Fruit fly (Drosophila melanogaster) whole organism, embryonic: ENCODE results near the gene AP-2alpha.

Experiments
- C15 ChIP-seq: fragments of 200-800 bp; sonication (Bioruptor generic); IDR thresholded peaks from 3 replicates; pipeline ENCODE4 v1.3.6; 2022; ENCODE audit warnings: missing biosample characterization, missing genetic modification characterization
- CG11504 ChIP-seq: fragments of 200-800 bp; sonication (Bioruptor generic); optimal IDR thresholded peaks from 3 replicates; lab custom pipeline; 2019; ENCODE audit warnings: missing biosample characterization, mild to moderate bottlenecking, missing genetic modification characterization, moderate library complexity
- CHES-1-like ChIP-seq: fragments of 200-800 bp; sonication (Bioruptor generic); optimal IDR thresholded peaks from 2 replicates; lab custom pipeline; 2016; ENCODE audit warnings: missing biosample characterization, missing genetic modification characterization
- Oaz ChIP-seq: fragments of 200-800 bp; sonication (Bioruptor generic); IDR thresholded peaks from 2 replicates; pipeline ENCODE4 v1.3.6; 2022; ENCODE audit warnings: missing biosample characterization, missing genetic modification characterization
- Rfx ChIP-seq: fragments of 200-800 bp; sonication (Bioruptor generic); IDR thresholded peaks from 2 replicates; pipeline ENCODE4 v1.3.6; 2022; ENCODE audit warnings: missing biosample characterization, missing genetic modification characterization
- hkb ChIP-seq, 2 experiments: fragments of 200-800 bp in 1 of 2; fragments of >200 bp in 1 of 2; sonication (Bioruptor generic) in 1 of 2; IDR thresholded peaks in 1 of 2; optimal IDR thresholded peaks in 1 of 2; 2 replicates each; pipeline versions ENCODE4 v1.3.6 to Lab custom; 2017 to 2022; ENCODE audit warnings: missing biosample characterization in 1 of 2, missing genetic modification characterization in 1 of 2
- knrl ChIP-seq: fragments of 200-800 bp; sonication (Bioruptor generic); IDR thresholded peaks from 3 replicates; pipeline ENCODE4 v1.3.6; 2022; ENCODE audit warnings: missing biosample characterization, missing genetic modification characterization; ENCODE audit not compliant: partially characterized antibody
- stc ChIP-seq: fragments of 200-800 bp; sonication (Bioruptor generic); IDR thresholded peaks from 2 replicates; pipeline ENCODE4 v1.3.6; 2022; ENCODE audit warnings: missing biosample characterization, missing genetic modification characterization

- TF ChIP-seq C15 (GFP tag; lab: Robert Waterston, UW): no peak
- no peak for TF ChIP-seq Oaz
- no peak for TF ChIP-seq CG11504
- no peak for TF ChIP-seq CHES-1-like (GFP tag; lab: Kevin White, UChicago)
- no peak for TF ChIP-seq hkb (optimal IDR thresholded peaks at IDR 0.05; lab: Kevin White, UChicago)
- no peak for TF ChIP-seq hkb (GFP tag; IDR thresholded peaks at IDR 0.05; lab: Robert Waterston, UW)
- no peak for TF ChIP-seq knrl
- no peak for TF ChIP-seq stc (GFP tag; lab: Robert Waterston, UW)
- TF ChIP-seq Rfx: no peak
Measured at dm6 chr2L:378815-379440, 35.6 kb downstream of the AP-2alpha start.
